Worm (Caenorhabditis elegans): ENCODE measurements around the gene F26F2.5.

DNA sequence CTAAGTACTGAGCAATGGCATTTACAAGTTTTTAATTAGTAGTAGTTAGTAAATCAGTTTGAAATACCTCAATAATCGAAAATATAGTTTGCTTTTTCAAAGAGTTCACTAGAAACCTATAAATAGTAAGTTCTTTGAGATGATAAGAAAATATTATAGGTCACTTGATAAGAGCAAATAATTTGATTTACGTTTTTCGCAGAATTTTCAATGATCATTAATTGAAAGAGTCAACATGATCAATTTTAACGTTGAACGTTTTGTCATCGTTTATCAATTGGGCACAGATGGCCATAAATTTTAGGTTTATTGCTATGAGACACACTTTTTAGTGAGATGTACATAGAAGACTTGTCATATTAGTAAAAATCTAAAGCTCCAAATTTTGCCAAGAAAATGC is 27.8 kb upstream of the F26F2.5 start:
- TF ChIP-seq flt-1 (GFP tag; IDR thresholded peaks at IDR 0.05) (no peak), ztf-23 (GFP tag; IDR thresholded peaks at IDR 0.05) (no peak), med-1 (GFP tag; optimal IDR thresholded peaks at IDR 0.05; ENCODE audit: insufficient read depth) (no peak)

All from whole organism, midembryonic.